Fruit fly (Drosophila melanogaster) whole organism, wandering third instar larva: ENCODE results near the gene COX8.

Source experiments
- Abd-B ChIP-seq: fragments of >200 bp; optimal IDR thresholded peaks from 2 replicates; lab custom pipeline; 2017; ENCODE audit warnings: missing biosample characterization, missing genetic modification characterization
- Dfd ChIP-seq: fragments of >200 bp; optimal IDR thresholded peaks from 2 replicates; lab custom pipeline; 2017; ENCODE audit warnings: missing biosample characterization, missing genetic modification characterization
- Dif ChIP-seq: fragments of 200-275, 200-300 bp; sonication (Bioruptor generic); optimal IDR thresholded peaks from 2 replicates; lab custom pipeline; 2018; ENCODE audit warnings: missing biosample characterization, missing genetic modification characterization; ENCODE audit not compliant: partially characterized antibody
- GATAd ChIP-seq: sonication (Bioruptor generic); optimal IDR thresholded peaks from 2 replicates; lab custom pipeline; 2016; ENCODE audit warnings: missing biosample characterization, missing genetic modification characterization
- Hr83 ChIP-seq: fragments of 200-300 bp; sonication (Bioruptor generic); optimal IDR thresholded peaks from 2 replicates; lab custom pipeline; 2016; ENCODE audit warnings: missing biosample characterization, mild to moderate bottlenecking, missing genetic modification characterization, moderate library complexity; ENCODE audit not compliant: poor library complexity, severe bottlenecking
- OdsH ChIP-seq: fragments of 200-800 bp; sonication (Bioruptor generic); optimal IDR thresholded peaks from 2 replicates; lab custom pipeline; 2016; ENCODE audit warnings: missing biosample characterization, mild to moderate bottlenecking, missing genetic modification characterization
- dmrt93B ChIP-seq: fragments of 200-800 bp; sonication (Bioruptor generic); optimal IDR thresholded peaks from 2 replicates; lab custom pipeline; 2018; ENCODE audit warnings: missing biosample characterization, mild to moderate bottlenecking, missing genetic modification characterization
- dsf ChIP-seq: sonication (Bioruptor generic); optimal IDR thresholded peaks from 2 replicates; lab custom pipeline; 2016; ENCODE audit warnings: missing biosample characterization, missing genetic modification characterization, borderline replicate concordance
- h ChIP-seq: fragments of 200-800 bp; sonication (Bioruptor generic); optimal IDR thresholded peaks from 3 replicates; lab custom pipeline; 2016; ENCODE audit warnings: missing biosample characterization, mild to moderate bottlenecking, missing genetic modification characterization
- lola ChIP-seq: fragments of >200 bp; optimal IDR thresholded peaks from 2 replicates; lab custom pipeline; 2017; ENCODE audit warnings: missing biosample characterization, missing genetic modification characterization
- sv ChIP-seq: fragments of 200-800 bp; sonication (Bioruptor generic); optimal IDR thresholded peaks from 3 replicates; lab custom pipeline; 2016; ENCODE audit warnings: missing biosample characterization, missing genetic modification characterization
- usp ChIP-seq: fragments of >200 bp; optimal IDR thresholded peaks from 2 replicates; lab custom pipeline; 2017; ENCODE audit warnings: missing biosample characterization, missing genetic modification characterization

DNA sequence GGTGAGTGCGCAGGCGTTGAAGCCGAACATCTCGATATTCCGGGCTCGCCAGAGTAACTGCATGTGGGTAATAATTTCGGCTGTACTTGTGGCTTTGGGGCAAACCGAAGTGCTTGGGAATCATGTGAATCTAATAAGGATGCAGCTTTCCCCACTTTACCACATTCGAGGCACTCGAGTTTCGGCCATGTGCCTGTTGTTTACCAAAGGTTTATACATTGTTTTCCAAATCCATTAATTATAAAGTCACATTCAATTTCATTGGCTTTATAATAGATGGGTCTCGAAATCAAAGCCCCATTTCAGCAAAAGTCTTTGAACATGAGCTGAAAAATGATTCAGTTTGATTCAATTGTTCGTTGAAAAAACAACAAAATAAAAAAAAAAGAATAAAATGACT, 25.9 kb upstream of the COX8 start, which contains the start of gene CG7634:
- TF ChIP-seq lola (GFP tag; lab: Kevin White, UChicago) = no peak
- TF ChIP-seq Dif (GFP tag; lab: Kevin White, UChicago) = no peak
- no peak for TF ChIP-seq sv
- TF ChIP-seq usp (GFP tag; lab: Kevin White, UChicago) = no peak
- TF ChIP-seq OdsH = no peak
- TF ChIP-seq Hr83 (GFP tag; lab: Kevin White, UChicago) = no peak
- TF ChIP-seq GATAd (GFP tag; lab: Kevin White, UChicago) = no peak
- TF ChIP-seq Abd-B (GFP tag; lab: Kevin White, UChicago) = no peak
- TF ChIP-seq dmrt93B (GFP tag; lab: Kevin White, UChicago) = no peak
- TF ChIP-seq Dfd = no peak
- no peak for TF ChIP-seq h
- TF ChIP-seq dsf = no peak
